Fruit fly (Drosophila melanogaster): ENCODE results near the gene CG18789.
A peak's percentile ranks its signal among the peaks of the same experiment; 100 is the strongest.

CG18789 gene

dm6 chr2L:12044613-12045350, 49.5 kb upstream of the CG18789 start, which contains the start of gene CG6785 (continued):
- TF ChIP-seq CG11294 (GFP tag; IDR thresholded peaks at IDR 0.05) (peak; percentile 70), CG11902 (GFP tag; optimal IDR thresholded peaks at IDR 0.05) (no peak), CG1621 (tag; optimal IDR thresholded peaks at IDR 0.05) (peak; percentile 82), CG3032 (tag; optimal IDR thresholded peaks at IDR 0.05) (peak; percentile 52), Eip93F (GFP tag; optimal IDR thresholded peaks at IDR 0.05) (peak; percentile 87), dac (GFP tag; optimal IDR thresholded peaks at IDR 0.05) (peak; percentile 67), pdm3 (GFP tag; optimal IDR thresholded peaks at IDR 0.05) (no peak), svp (GFP tag) (peak; percentile 92), net (GFP tag; optimal IDR thresholded peaks at IDR 0.05) (peak; percentile 86), CG11762 (GFP tag; optimal IDR thresholded peaks at IDR 0.05; ENCODE audit: insufficient read depth) (peak; percentile 74), fkh (GFP tag; optimal IDR thresholded peaks at IDR 0.05) (peak; percentile 96), Sox14 (GFP tag; optimal IDR thresholded peaks at IDR 0.05) (peak; percentile 85), esn (GFP tag; optimal IDR thresholded peaks at IDR 0.05) (peak; percentile 89), Lpt (GFP tag; optimal IDR thresholded peaks at IDR 0.05) (peak; percentile 78)

- peak; percentile 7 for TF ChIP-seq Eip78C (GFP tag)
- peak; percentile 8 for TF ChIP-seq dsx (GFP tag; optimal IDR thresholded peaks at IDR 0.05; ENCODE audit: poor library complexity, severe bottlenecking)
- TF ChIP-seq CG6792 (GFP tag; optimal IDR thresholded peaks at IDR 0.05) = no peak
- TF ChIP-seq vri (GFP tag; optimal IDR thresholded peaks at IDR 0.05) = peak; percentile 12
These were observed 45.3 kb upstream of the CG18789 start, which contains the start of gene CG6766 for dm6 chr2L:12040510-12040909. CG6766 (minus strand) TSS chr2L:12040689.

DNA sequence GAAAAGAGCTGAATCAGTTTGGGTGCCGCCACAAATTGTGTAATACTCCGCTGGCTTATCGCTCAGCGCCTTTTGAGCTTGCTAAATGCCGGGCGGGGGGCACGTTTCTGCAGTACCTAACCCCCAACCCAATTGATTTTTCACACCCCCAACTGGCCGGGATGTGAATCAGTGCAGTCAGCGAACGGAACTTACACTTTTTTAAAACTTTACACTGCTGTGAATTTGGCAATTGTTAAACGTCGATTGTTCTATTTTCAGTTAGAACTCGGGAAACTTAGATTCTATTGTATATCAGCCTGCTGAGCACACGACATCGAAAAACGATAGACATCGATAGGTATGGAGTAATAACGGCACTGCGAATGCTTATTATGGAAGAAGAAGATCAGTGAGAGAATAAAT, 42.9 kb upstream of the CG18789 start, which contains the start of gene Tom70:
Gene Tom70 (minus strand): TSS at position 335 of the 405 bp plus-strand sequence.
- TF ChIP-seq dsx (GFP tag; optimal IDR thresholded peaks at IDR 0.05; ENCODE audit: poor library complexity, severe bottlenecking) = peak; percentile 25
- no peak for TF ChIP-seq Met (GFP tag; optimal IDR thresholded peaks at IDR 0.05)
- TF ChIP-seq vri (GFP tag; optimal IDR thresholded peaks at IDR 0.05) = peak; percentile 97

DNA sequence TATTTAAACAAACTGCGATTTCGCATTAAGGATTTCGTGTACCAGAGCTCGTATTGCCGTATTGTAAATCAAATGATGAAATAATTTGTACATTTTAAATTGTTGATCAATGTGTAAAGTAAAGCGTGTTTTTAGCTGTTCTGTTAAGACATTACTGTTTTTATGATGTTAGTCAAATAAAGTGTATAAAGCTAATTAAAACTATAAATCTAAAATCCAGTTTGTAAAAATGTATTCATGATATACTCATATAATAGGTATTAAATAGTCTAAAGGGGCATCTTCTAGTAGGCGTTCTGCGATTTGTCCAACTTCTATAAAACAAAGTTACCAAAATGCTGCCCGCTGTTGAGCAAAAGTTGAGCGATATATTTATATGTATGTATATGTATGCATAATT, 38.7 kb upstream of the CG18789 start, which contains the start of gene CG18788:
Gene CG18788 (plus strand): TSS at position 301 of the 400 bp plus-strand sequence.
- TF ChIP-seq Blimp-1 (GFP tag; optimal IDR thresholded peaks at IDR 0.05) (no peak), dsx (GFP tag; optimal IDR thresholded peaks at IDR 0.05; ENCODE audit: poor library complexity, severe bottlenecking) (no peak), CG9139 (GFP tag; optimal IDR thresholded peaks at IDR 0.05) (no peak)

DNA sequence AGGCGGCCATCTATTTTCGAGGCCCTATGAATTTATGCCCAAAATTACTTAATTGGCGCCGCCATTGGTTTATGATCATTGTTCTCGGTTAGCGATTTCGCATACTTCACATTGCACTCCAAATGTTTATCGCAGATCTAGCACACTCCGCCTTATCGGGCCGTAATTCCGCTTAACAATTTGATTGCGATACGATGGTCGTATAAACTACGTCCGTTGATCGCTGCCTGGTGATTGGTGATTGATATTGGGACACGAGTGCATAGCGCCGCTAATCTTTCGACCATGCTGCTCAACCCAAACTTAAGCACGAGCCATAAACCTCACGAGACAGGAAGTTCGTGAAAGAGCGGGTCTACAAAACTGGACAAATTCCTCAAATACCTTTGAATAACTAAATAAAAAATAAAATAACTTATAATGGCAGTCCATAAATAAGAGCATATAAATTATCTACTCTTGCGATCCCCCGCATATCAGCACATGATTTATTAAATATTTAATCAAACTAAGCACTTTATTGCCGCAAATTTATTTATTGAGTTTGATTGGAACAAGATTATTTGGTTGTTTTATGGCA, 35.4 kb upstream of the CG18789 start:
- TF ChIP-seq acj6 (GFP tag; optimal IDR thresholded peaks at IDR 0.05) (no peak), esn (GFP tag; optimal IDR thresholded peaks at IDR 0.05) (no peak), CG16779 (tag; optimal IDR thresholded peaks at IDR 0.05) (no peak), CG3919 (GFP tag; optimal IDR thresholded peaks at IDR 0.05) (no peak), Eip93F (GFP tag; optimal IDR thresholded peaks at IDR 0.05) (peak; percentile 2), svp (GFP tag) (peak; percentile 25), Sox14 (GFP tag; optimal IDR thresholded peaks at IDR 0.05) (no peak), Hr4 (GFP tag; optimal IDR thresholded peaks at IDR 0.05) (no peak), Hr39 (GFP tag; optimal IDR thresholded peaks at IDR 0.05) (no peak), vri (GFP tag; optimal IDR thresholded peaks at IDR 0.05) (peak; percentile 57), CG11762 (GFP tag; optimal IDR thresholded peaks at IDR 0.05; ENCODE audit: insufficient read depth) (no peak)

- no peak for TF ChIP-seq OdsH (GFP tag; optimal IDR thresholded peaks at IDR 0.05)
- peak; percentile 84 for TF ChIP-seq svp (GFP tag)
- TF ChIP-seq CG6854 (GFP tag; optimal IDR thresholded peaks at IDR 0.05) = no peak
- TF ChIP-seq vri (GFP tag; optimal IDR thresholded peaks at IDR 0.05) = peak; percentile 66
- TF ChIP-seq CG4318 (GFP tag; optimal IDR thresholded peaks at IDR 0.05) = no peak
- TF ChIP-seq Sox14 (GFP tag; optimal IDR thresholded peaks at IDR 0.05) = no peak
- no peak for TF ChIP-seq acj6 (GFP tag; optimal IDR thresholded peaks at IDR 0.05)
These were observed 34.5 kb upstream of the CG18789 start for dm6 chr2L:12029594-12030197.

Measured in whole organism, prepupa.